Worm (Caenorhabditis elegans) whole organism, early embryonic: ENCODE results near the gene C09F12.3.

Experiments used
- B0310.2 ChIP-seq: sonication (generic microtip); optimal IDR thresholded peaks from 2 replicates; lab custom pipeline; 2016; ENCODE audit warnings: mild to moderate bottlenecking, missing genetic modification characterization, missing compliant biosample characterization
- F13C5.2 ChIP-seq: sonication (generic microtip); optimal IDR thresholded peaks from 2 replicates; lab custom pipeline; 2017; ENCODE audit warnings: mild to moderate bottlenecking, missing genetic modification characterization, inconsistent platforms, missing compliant biosample characterization
- aly-1 ChIP-seq: sonication (generic microtip); optimal IDR thresholded peaks from 2 replicates; lab custom pipeline; 2016; ENCODE audit warnings: missing genetic modification characterization, missing compliant biosample characterization
- ama-1 ChIP-seq: fragments of 150-350 bp; optimal IDR thresholded peaks from 2 replicates; lab custom pipeline; 2014
- ceh-13 ChIP-seq: fragments of 200-800 bp; sonication (Bioruptor generic); optimal IDR thresholded peaks from 2 replicates; lab custom pipeline; 2018; ENCODE audit warnings: mild to moderate bottlenecking, missing genetic modification characterization, missing compliant biosample characterization
- ceh-36 ChIP-seq: sonication (generic microtip); optimal IDR thresholded peaks from 2 replicates; lab custom pipeline; 2016; ENCODE audit warnings: missing genetic modification characterization, inconsistent platforms, missing compliant biosample characterization
- ets-7 ChIP-seq: sonication (generic microtip); optimal IDR thresholded peaks from 2 replicates; lab custom pipeline; 2016; ENCODE audit warnings: missing genotype, missing genetic modification characterization, missing compliant biosample characterization
- flt-1 ChIP-seq: fragments of 200-800 bp; sonication (Bioruptor generic); IDR thresholded peaks from 2 replicates; pipeline ENCODE4 v1.3.6; 2022; ENCODE audit warnings: missing genetic modification characterization, missing compliant biosample characterization
- hmbx-1 ChIP-seq: sonication (generic microtip); optimal IDR thresholded peaks from 2 replicates; lab custom pipeline; 2016; ENCODE audit warnings: mild to moderate bottlenecking, missing genetic modification characterization, missing compliant biosample characterization
- hmg-4 ChIP-seq: fragments of 200-800 bp; sonication (Bioruptor generic); optimal IDR thresholded peaks from 2 replicates; lab custom pipeline; 2018; ENCODE audit warnings: mild to moderate bottlenecking, missing genetic modification characterization, missing compliant biosample characterization
- hnd-1 ChIP-seq: sonication (generic microtip); optimal IDR thresholded peaks from 2 replicates; lab custom pipeline; 2016; ENCODE audit warnings: missing genetic modification characterization, missing compliant biosample characterization
- pes-1 ChIP-seq: fragments of 200-800 bp; sonication (Bioruptor generic); IDR thresholded peaks from 2 replicates; pipeline ENCODE4 v1.3.6; 2022; ENCODE audit warnings: missing genetic modification reagents, missing genetic modification characterization, missing compliant biosample characterization
- scrt-1 ChIP-seq: fragments of 200-800 bp; sonication (Bioruptor generic); IDR thresholded peaks from 2 replicates; pipeline ENCODE4 v1.3.6; 2022; ENCODE audit warnings: missing genetic modification characterization, missing compliant biosample characterization
- sea-1 ChIP-seq: fragments of 200-800 bp; sonication (Bioruptor generic); conservative IDR thresholded peaks from 2 replicates; pipeline ENCODE4 v1.3.6; 2022; ENCODE audit warnings: missing genetic modification characterization, missing compliant biosample characterization
- tbx-11 ChIP-seq: fragments of 200-800 bp; sonication (Bioruptor generic); IDR thresholded peaks from 2 replicates; pipeline ENCODE4 v1.3.6; 2022; ENCODE audit warnings: missing genetic modification characterization, missing compliant biosample characterization
- tbx-37 ChIP-seq: fragments of 200-800 bp; sonication (Bioruptor generic); conservative IDR thresholded peaks from 2 replicates; pipeline ENCODE4 v1.3.6; 2022; ENCODE audit warnings: missing genetic modification reagents, missing genetic modification characterization, missing compliant biosample characterization
- tra-4 ChIP-seq: sonication (generic microtip); optimal IDR thresholded peaks from 2 replicates; lab custom pipeline; 2017; ENCODE audit warnings: missing genetic modification characterization, missing compliant biosample characterization

C09F12.3 gene

DNA sequence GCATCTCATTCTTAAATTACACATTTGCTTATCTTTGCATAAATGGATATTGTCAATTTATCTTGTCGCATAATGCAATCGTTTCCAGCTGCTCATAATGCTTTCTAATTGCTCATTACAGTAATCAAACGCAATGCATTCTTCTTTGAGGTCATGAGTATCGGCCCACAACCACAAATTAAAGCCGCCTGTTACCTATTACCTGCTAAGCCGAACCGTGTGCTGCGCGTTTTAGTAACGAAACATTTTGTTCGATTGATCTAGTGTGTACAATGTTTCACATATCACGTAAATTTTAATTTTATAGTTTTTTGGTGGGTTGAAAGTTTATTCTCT is 8.8 kb downstream of the C09F12.3 start:
- TF ChIP-seq hmbx-1 (no peak), B0310.2 (tag; lab: Kevin White, UChicago) (no peak), sea-1 (GFP tag; lab: Robert Waterston, UW) (no peak), ets-7 (tag; lab: Kevin White, UChicago) (no peak), ceh-13 (GFP tag; lab: Kevin White, UChicago) (no peak), hmg-4 (GFP tag; lab: Kevin White, UChicago) (no peak), ama-1 (lab: Kevin White, UChicago) (no peak), aly-1 (no peak), tbx-11 (GFP tag; lab: Robert Waterston, UW) (no peak), pes-1 (no peak), tbx-37 (GFP tag; lab: Robert Waterston, UW) (no peak)

- no peak for TF ChIP-seq sea-1 (GFP tag; lab: Robert Waterston, UW)
- no peak for TF ChIP-seq tra-4 (tag; lab: Kevin White, UChicago)
- no peak for TF ChIP-seq hmg-4 (GFP tag; lab: Kevin White, UChicago)
- TF ChIP-seq ceh-36: no peak
- TF ChIP-seq tbx-11 (GFP tag; lab: Robert Waterston, UW): no peak
- no peak for TF ChIP-seq hnd-1 (tag; lab: Kevin White, UChicago)
- TF ChIP-seq tbx-37 (GFP tag; lab: Robert Waterston, UW): no peak
- no peak for TF ChIP-seq ceh-13 (GFP tag; lab: Kevin White, UChicago)
- TF ChIP-seq ets-7 (tag; lab: Kevin White, UChicago): no peak
- TF ChIP-seq F13C5.2 (tag; lab: Kevin White, UChicago): no peak
- no peak for TF ChIP-seq B0310.2 (tag; lab: Kevin White, UChicago)
- no peak for TF ChIP-seq pes-1
- no peak for TF ChIP-seq ama-1 (lab: Kevin White, UChicago)
Observed at ce11 chrX:11033128-11033951, 9.3 kb downstream of the C09F12.3 start.

DNA sequence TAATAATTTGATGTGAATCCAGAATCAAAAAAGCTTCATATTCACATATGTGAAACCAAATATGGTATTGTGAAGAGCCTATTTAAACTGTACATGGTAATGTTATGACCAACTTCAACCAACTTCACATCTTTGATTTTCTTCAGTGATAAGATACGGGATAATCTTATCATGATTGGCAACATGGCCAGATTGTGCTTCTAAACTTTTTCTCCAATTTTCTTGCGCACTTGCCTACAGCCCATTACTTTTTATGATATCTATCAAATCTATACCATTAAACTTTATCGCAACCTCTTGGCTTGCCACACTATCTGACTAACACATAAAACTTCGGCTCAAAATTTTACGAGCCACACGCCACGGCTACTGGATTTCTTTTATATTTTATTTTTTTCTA is 10.3 kb downstream of the C09F12.3 start:
- no peak for TF ChIP-seq F13C5.2 (tag; lab: Kevin White, UChicago)
- no peak for TF ChIP-seq hnd-1 (tag; lab: Kevin White, UChicago)
- TF ChIP-seq sea-1 (GFP tag; lab: Robert Waterston, UW): no peak
- no peak for TF ChIP-seq flt-1 (GFP tag; lab: Robert Waterston, UW)
- no peak for TF ChIP-seq ceh-13 (GFP tag; lab: Kevin White, UChicago)
- no peak for TF ChIP-seq scrt-1
- no peak for TF ChIP-seq tbx-11 (GFP tag; lab: Robert Waterston, UW)
- no peak for TF ChIP-seq hmg-4 (GFP tag; lab: Kevin White, UChicago)
- TF ChIP-seq pes-1: no peak
- no peak for TF ChIP-seq tbx-37 (GFP tag; lab: Robert Waterston, UW)
- no peak for TF ChIP-seq aly-1
- no peak for TF ChIP-seq tra-4 (tag; lab: Kevin White, UChicago)
- TF ChIP-seq ets-7 (tag; lab: Kevin White, UChicago): no peak
- no peak for TF ChIP-seq ceh-36
- TF ChIP-seq ama-1 (lab: Kevin White, UChicago): no peak

DNA sequence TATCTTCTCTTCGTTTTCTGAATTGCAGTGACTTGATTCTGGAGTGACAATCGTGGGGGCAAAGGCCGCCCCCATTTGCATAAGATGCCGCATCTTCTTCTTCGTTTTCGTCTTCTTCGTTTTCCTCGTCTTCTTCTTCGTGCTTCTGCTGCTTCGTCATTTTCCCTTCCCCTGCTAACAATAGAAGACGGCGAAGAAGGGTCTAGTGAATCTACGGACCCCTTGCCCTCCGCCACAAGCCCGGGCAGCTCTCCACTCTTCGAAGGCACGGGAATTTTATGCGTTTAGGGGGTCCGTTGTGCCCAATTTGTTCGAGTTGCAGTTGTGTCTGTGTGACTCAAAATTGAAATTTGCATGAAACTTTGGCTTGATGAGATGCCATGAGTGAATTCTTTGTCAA is 10.8 kb downstream of the C09F12.3 start:
- TF ChIP-seq pes-1 (0 out of 2 replicates have a peak, but pooled peaks have one; percentile 27), ama-1 (lab: Kevin White, UChicago) (no peak)

ce11 chrX:11031047-11031695 is 11.5 kb downstream of the C09F12.3 start:
- TF ChIP-seq sea-1 (GFP tag; lab: Robert Waterston, UW) (no peak), tbx-37 (GFP tag; lab: Robert Waterston, UW) (no peak), tra-4 (tag; lab: Kevin White, UChicago) (peak; percentile 4), pes-1 (0 out of 2 replicates have a peak, but pooled peaks have one; percentile 19), tbx-11 (GFP tag; lab: Robert Waterston, UW) (no peak), hmg-4 (GFP tag; lab: Kevin White, UChicago) (peak; percentile 98), ama-1 (lab: Kevin White, UChicago) (no peak), ceh-36 (peak; percentile 20), B0310.2 (tag; lab: Kevin White, UChicago) (no peak), hnd-1 (tag; lab: Kevin White, UChicago) (no peak), hmbx-1 (no peak), ets-7 (tag; lab: Kevin White, UChicago) (peak; percentile 74), flt-1 (GFP tag; lab: Robert Waterston, UW) (peak; percentile 44; the same call in 1 of the 2 replicates), scrt-1 (no peak), ceh-13 (GFP tag; lab: Kevin White, UChicago) (no peak), aly-1 (no peak), F13C5.2 (tag; lab: Kevin White, UChicago) (peak; percentile 40)

ce11 chrX:11028617-11029016 is 14.1 kb downstream of the C09F12.3 start, which contains the start of gene ldb-1:
Gene ldb-1 (plus strand): TSS chrX:11028917.
- no peak for TF ChIP-seq pes-1
- TF ChIP-seq ceh-13 (GFP tag; lab: Kevin White, UChicago): no peak
- no peak for TF ChIP-seq tbx-11 (GFP tag; lab: Robert Waterston, UW)
- TF ChIP-seq aly-1: no peak
- TF ChIP-seq tra-4 (tag; lab: Kevin White, UChicago): no peak

DNA sequence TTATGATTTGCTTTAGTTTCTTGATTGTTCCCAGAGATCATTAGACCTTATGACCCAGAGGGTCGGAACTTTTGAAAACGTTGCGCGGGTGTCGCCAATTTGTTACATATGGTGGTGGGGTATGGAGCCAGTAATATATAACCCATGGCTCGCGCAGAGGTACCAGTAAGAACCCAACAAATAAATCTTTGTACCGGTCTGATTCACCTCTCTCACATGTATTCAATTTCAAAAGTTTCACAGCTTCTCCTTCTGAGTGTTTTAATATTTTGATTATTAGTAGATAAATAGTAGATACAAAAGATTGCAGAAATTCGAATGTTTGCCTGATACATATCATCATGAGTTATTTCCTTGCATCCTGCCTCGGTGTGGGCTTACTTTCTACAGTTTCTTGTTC is 26.6 kb downstream of the C09F12.3 start, which contains the start of gene egl-15:
Gene egl-15, plus strand, starts transcription at position 301 of the 400 bp plus-strand sequence.
- no peak for TF ChIP-seq hmg-4 (GFP tag; lab: Kevin White, UChicago)
- no peak for TF ChIP-seq B0310.2 (tag; lab: Kevin White, UChicago)
- TF ChIP-seq ets-7 (tag; lab: Kevin White, UChicago): no peak
- no peak for TF ChIP-seq tbx-37 (GFP tag; lab: Robert Waterston, UW)
- no peak for TF ChIP-seq F13C5.2 (tag; lab: Kevin White, UChicago)
- no peak for TF ChIP-seq hnd-1 (tag; lab: Kevin White, UChicago)
- no peak for TF ChIP-seq tra-4 (tag; lab: Kevin White, UChicago)
- no peak for TF ChIP-seq pes-1
- no peak for TF ChIP-seq ceh-36
- no peak for TF ChIP-seq sea-1 (GFP tag; lab: Robert Waterston, UW)
- no peak for TF ChIP-seq tbx-11 (GFP tag; lab: Robert Waterston, UW)
- no peak for TF ChIP-seq flt-1 (GFP tag; lab: Robert Waterston, UW)
- TF ChIP-seq aly-1: no peak
- TF ChIP-seq hmbx-1: no peak
- TF ChIP-seq ama-1 (lab: Kevin White, UChicago): no peak
- no peak for TF ChIP-seq scrt-1
- TF ChIP-seq ceh-13 (GFP tag; lab: Kevin White, UChicago): no peak
